Fruit fly (Drosophila melanogaster): ENCODE measurements around the gene CG6321.

The CG6321 gene

dm6 chr3L:11084557-11085231 is 23.7 kb upstream of the CG6321 start:
- TF ChIP-seq CG14655 (GFP tag; optimal IDR thresholded peaks at IDR 0.05), result peak; percentile 99
- peak; percentile 74 for TF ChIP-seq EcR (GFP tag; optimal IDR thresholded peaks at IDR 0.05)
- peak; percentile 99 for TF ChIP-seq CG4496 (GFP tag; IDR thresholded peaks at IDR 0.05)
- TF ChIP-seq CG17806 (tag; optimal IDR thresholded peaks at IDR 0.05), result peak; percentile 98
- peak; percentile 93 for TF ChIP-seq gl (tag; optimal IDR thresholded peaks at IDR 0.05)
- peak; percentile 98 for TF ChIP-seq CG9948 (tag; optimal IDR thresholded peaks at IDR 0.05)
- TF ChIP-seq Pif1A (GFP tag; optimal IDR thresholded peaks at IDR 0.05), result peak; percentile 98
- TF ChIP-seq Snoo (tag; optimal IDR thresholded peaks at IDR 0.05), result peak; percentile 84
- peak; percentile 99 for TF ChIP-seq Ets98B (GFP tag; IDR thresholded peaks at IDR 0.05)
- peak; percentile 99 for TF ChIP-seq CG8301 (tag; optimal IDR thresholded peaks at IDR 0.05)
- peak; percentile 96 for TF ChIP-seq fd96Ca (GFP tag; IDR thresholded peaks at IDR 0.05)
- TF ChIP-seq CG10348 (GFP tag; IDR thresholded peaks at IDR 0.05), result peak; percentile 94
- peak; percentile 96 for TF ChIP-seq Pif1B (GFP tag; optimal IDR thresholded peaks at IDR 0.05)
- TF ChIP-seq CG12605 (GFP tag; IDR thresholded peaks at IDR 0.05), result peak; percentile 99
- TF ChIP-seq CG13204 (GFP tag; optimal IDR thresholded peaks at IDR 0.05), result peak; percentile 93
- TF ChIP-seq D1 (tag; optimal IDR thresholded peaks at IDR 0.05), result peak; percentile 95
- peak; percentile 98 for TF ChIP-seq CG34367 (tag; optimal IDR thresholded peaks at IDR 0.05)
- peak; percentile 98 for TF ChIP-seq CG15710 (tag; optimal IDR thresholded peaks at IDR 0.05)
- peak; percentile 98 for TF ChIP-seq rn (GFP tag; IDR thresholded peaks at IDR 0.05)
- peak; percentile 97 for TF ChIP-seq CG8159 (tag; optimal IDR thresholded peaks at IDR 0.05)
- peak; percentile 99 for TF ChIP-seq CG32121 (GFP tag; IDR thresholded peaks at IDR 0.05)

DNA sequence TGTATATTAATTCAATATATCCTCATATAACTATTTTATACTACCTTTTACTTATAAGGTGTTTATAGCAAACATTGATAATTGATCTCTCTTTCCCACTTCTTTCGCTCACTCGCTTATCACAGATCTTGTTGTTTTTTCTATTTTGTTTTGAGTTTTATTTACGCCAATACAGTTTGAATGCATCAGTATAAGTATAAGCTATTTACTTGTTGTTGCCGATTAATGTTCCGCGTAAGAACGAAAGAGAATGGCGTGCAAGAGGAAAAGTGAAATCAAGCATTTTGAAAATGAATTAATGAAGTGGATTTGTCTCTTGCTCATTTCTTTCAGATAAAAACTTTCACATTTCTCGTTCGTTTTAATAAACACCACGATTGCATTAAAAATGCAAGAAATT is 22.6 kb upstream of the CG6321 start:
- TF ChIP-seq D1 (tag; optimal IDR thresholded peaks at IDR 0.05) (no peak), EcR (GFP tag; optimal IDR thresholded peaks at IDR 0.05) (peak; percentile 15), Ets98B (GFP tag; IDR thresholded peaks at IDR 0.05) (peak; percentile 11; the same call in 1 of the 2 replicates)

DNA sequence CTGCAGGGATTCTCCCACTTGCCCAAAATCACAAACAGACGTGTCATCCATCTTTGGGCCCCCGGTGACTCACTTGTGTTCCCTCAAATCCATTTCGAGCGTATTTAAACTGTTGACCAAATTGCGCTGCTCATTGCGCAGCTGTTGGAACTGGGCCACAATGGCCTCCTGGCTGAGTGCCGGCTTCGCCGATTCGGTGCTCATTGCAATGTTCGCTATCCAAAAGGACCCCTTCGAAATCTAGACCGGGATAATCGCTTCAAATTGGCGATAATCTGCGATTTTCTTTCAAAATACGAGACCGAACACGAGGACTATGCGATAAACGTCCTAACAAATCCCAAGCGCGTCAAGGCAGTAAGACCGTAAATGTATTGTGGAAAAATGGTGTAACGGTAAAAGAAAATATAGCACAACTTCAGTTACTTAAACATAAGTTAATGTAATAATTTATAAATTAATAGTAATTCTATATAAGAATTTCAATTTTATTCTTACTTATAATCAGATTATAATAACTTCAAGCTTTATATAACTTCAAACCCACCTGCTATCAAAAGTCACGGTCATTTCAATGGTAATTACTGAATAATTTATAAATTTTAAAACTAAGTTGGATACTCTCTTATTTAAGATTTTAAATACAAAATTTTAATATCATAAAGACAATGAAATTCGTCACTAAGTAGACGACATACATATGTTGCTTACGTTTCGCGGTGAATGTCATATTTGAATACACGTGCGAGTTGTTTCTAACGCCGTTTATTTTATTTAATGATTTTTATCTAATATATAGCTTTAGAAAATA is 13.2 kb upstream of the CG6321 start, which contains the start of the genes Pfdn2 and Noc1:
Gene Pfdn2 (minus strand): TSS at position 346 of the 811 bp plus-strand sequence.
Gene Noc1 (plus strand): TSS at position 727 of the 811 bp plus-strand sequence.
- TF ChIP-seq CG17806 (tag; optimal IDR thresholded peaks at IDR 0.05), result peak; percentile 36
- no peak for TF ChIP-seq CG13204 (GFP tag; optimal IDR thresholded peaks at IDR 0.05)
- TF ChIP-seq CG15710 (tag; optimal IDR thresholded peaks at IDR 0.05), result peak; percentile 23
- TF ChIP-seq CG4496 (GFP tag; IDR thresholded peaks at IDR 0.05), result no peak
- TF ChIP-seq CG32121 (GFP tag; IDR thresholded peaks at IDR 0.05), result no peak
- TF ChIP-seq Ets98B (GFP tag; IDR thresholded peaks at IDR 0.05), result 0 out of 2 replicates have a peak, but pooled peaks have one; percentile 25

dm6 chr3L:11071057-11071456 is 10.0 kb upstream of the CG6321 start:
- no peak for TF ChIP-seq D1 (tag; optimal IDR thresholded peaks at IDR 0.05)
- TF ChIP-seq CG32121 (GFP tag; IDR thresholded peaks at IDR 0.05), result no peak
- TF ChIP-seq CG4496 (GFP tag; IDR thresholded peaks at IDR 0.05), result no peak
- TF ChIP-seq CG9948 (tag; optimal IDR thresholded peaks at IDR 0.05), result no peak
- TF ChIP-seq EcR (GFP tag; optimal IDR thresholded peaks at IDR 0.05), result no peak
- TF ChIP-seq CG17806 (tag; optimal IDR thresholded peaks at IDR 0.05), result no peak
- no peak for TF ChIP-seq CG14655 (GFP tag; optimal IDR thresholded peaks at IDR 0.05)
- no peak for TF ChIP-seq Pif1B (GFP tag; optimal IDR thresholded peaks at IDR 0.05)
- TF ChIP-seq CG34367 (tag; optimal IDR thresholded peaks at IDR 0.05), result no peak
- TF ChIP-seq CG15710 (tag; optimal IDR thresholded peaks at IDR 0.05), result no peak
- TF ChIP-seq CG12605 (GFP tag; IDR thresholded peaks at IDR 0.05), result no peak
- no peak for TF ChIP-seq Pif1A (GFP tag; optimal IDR thresholded peaks at IDR 0.05)
- no peak for TF ChIP-seq CG13204 (GFP tag; optimal IDR thresholded peaks at IDR 0.05)

- TF ChIP-seq Ets98B (GFP tag; IDR thresholded peaks at IDR 0.05) (peak; percentile 53; the same call in 1 of the 2 replicates), CG8159 (tag; optimal IDR thresholded peaks at IDR 0.05) (no peak), CG32121 (GFP tag; IDR thresholded peaks at IDR 0.05) (peak; percentile 54), fd96Ca (GFP tag; IDR thresholded peaks at IDR 0.05) (peak; percentile 48; the same call in 2 of the 3 replicates)
Observed at dm6 chr3L:11070372-11070854, 9.4 kb upstream of the CG6321 start, which contains the start of gene Mocs1. TSS of gene Mocs1 (plus strand) at chr3L:11070526.

DNA sequence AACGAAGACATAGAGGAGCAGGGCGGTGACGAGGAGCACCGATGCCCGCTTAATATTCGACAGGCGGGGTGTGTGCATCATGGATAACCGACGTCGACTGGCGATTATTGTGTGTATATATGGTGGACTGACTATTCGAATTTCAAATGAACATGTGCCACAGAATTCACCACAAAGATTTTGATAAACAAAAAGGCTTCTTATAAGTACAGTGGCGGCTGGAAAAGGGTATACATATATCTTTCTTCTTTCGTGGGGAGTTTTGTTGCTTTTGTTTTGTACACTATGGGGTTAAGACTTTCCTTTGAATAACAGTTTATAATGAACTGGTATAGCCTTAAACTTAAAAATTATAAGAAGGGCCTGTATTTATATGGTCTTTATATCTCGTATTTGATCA is 8.7 kb upstream of the CG6321 start, which contains the start of gene CG6310:
Gene CG6310 (minus strand): TSS at position 101 of the 400 bp plus-strand sequence.
- TF ChIP-seq Ets98B (GFP tag; IDR thresholded peaks at IDR 0.05) (no peak), Pif1B (GFP tag; optimal IDR thresholded peaks at IDR 0.05) (no peak), CG34367 (tag; optimal IDR thresholded peaks at IDR 0.05) (no peak), gl (tag; optimal IDR thresholded peaks at IDR 0.05) (no peak), rn (GFP tag; IDR thresholded peaks at IDR 0.05) (no peak), Snoo (tag; optimal IDR thresholded peaks at IDR 0.05) (no peak), CG17806 (tag; optimal IDR thresholded peaks at IDR 0.05) (no peak), CG13204 (GFP tag; optimal IDR thresholded peaks at IDR 0.05) (no peak), CG14655 (GFP tag; optimal IDR thresholded peaks at IDR 0.05) (no peak), CG10348 (GFP tag; IDR thresholded peaks at IDR 0.05) (no peak)
